Worm (Caenorhabditis elegans) whole organism, L2 larva: ENCODE measurements around the gene scl-1.

ENCODE experiments used
- C34F6.9 ChIP-seq: fragments of 150-350 bp; optimal IDR thresholded peaks from 2 replicates; lab custom pipeline; 2014; ENCODE audit warnings: missing biosample characterization, missing genetic modification characterization
- F13H6.1 ChIP-seq: sonication (generic microtip); optimal IDR thresholded peaks from 2 replicates; lab custom pipeline; 2016; ENCODE audit warnings: missing genetic modification characterization, missing compliant biosample characterization
- R02D3.7 ChIP-seq: fragments of 150-350 bp; optimal IDR thresholded peaks from 2 replicates; lab custom pipeline; 2014; ENCODE audit warnings: missing biosample characterization, missing genetic modification characterization
- Y55F3AM.14 ChIP-seq: fragments of 200-800 bp; sonication (Bioruptor generic); optimal IDR thresholded peaks from 2 replicates; lab custom pipeline; 2018; ENCODE audit warnings: mild to moderate bottlenecking, missing genetic modification characterization, missing compliant biosample characterization
- ZK546.5 ChIP-seq: sonication (generic microtip); optimal IDR thresholded peaks from 2 replicates; lab custom pipeline; 2017; ENCODE audit warnings: missing biosample characterization, missing genetic modification characterization
- alr-1 ChIP-seq: fragments of 150-350 bp; optimal IDR thresholded peaks from 2 replicates; lab custom pipeline; 2014; ENCODE audit warnings: missing biosample characterization, missing genetic modification characterization
- aly-2 ChIP-seq: fragments of 150-350 bp; optimal IDR thresholded peaks from 2 replicates; lab custom pipeline; 2014; ENCODE audit warnings: missing biosample characterization, missing genetic modification characterization
- ama-1 ChIP-seq: fragments of 150-350 bp; optimal IDR thresholded peaks from 2 replicates; lab custom pipeline; 2018; ENCODE audit warnings: inconsistent platforms
- ceh-16 ChIP-seq: fragments of 150-350 bp; optimal IDR thresholded peaks from 2 replicates; lab custom pipeline; 2014; ENCODE audit warnings: missing biosample characterization, missing genetic modification characterization
- crh-2 ChIP-seq: sonication (generic microtip); optimal IDR thresholded peaks from 2 replicates; lab custom pipeline; 2017; ENCODE audit warnings: missing biosample characterization, missing genetic modification characterization
- dmd-4 ChIP-seq: sonication (generic microtip); optimal IDR thresholded peaks from 2 replicates; lab custom pipeline; 2017; ENCODE audit warnings: missing biosample characterization, missing genetic modification characterization
- egl-27 ChIP-seq: sonication (generic microtip); optimal IDR thresholded peaks from 3 replicates; lab custom pipeline; 2017; ENCODE audit warnings: missing biosample characterization, missing genetic modification reagents, missing genetic modification characterization
- elt-1 ChIP-seq: fragments of 150-350 bp; optimal IDR thresholded peaks from 2 replicates; lab custom pipeline; 2014; ENCODE audit warnings: missing biosample characterization, missing genetic modification characterization
- fos-1 ChIP-seq: fragments of 150-350 bp; optimal IDR thresholded peaks from 2 replicates; lab custom pipeline; 2014; ENCODE audit warnings: missing biosample characterization, missing genetic modification characterization
- gmeb-1 ChIP-seq: fragments of 150-350 bp; optimal IDR thresholded peaks from 2 replicates; lab custom pipeline; 2014; ENCODE audit warnings: missing biosample characterization, missing genetic modification characterization
- lin-11 ChIP-seq: fragments of 150-350 bp; sonication (generic microtip); optimal IDR thresholded peaks from 2 replicates; lab custom pipeline; 2014; ENCODE audit warnings: missing biosample characterization, missing genetic modification characterization, inconsistent platforms, mixed read lengths
- lin-13 ChIP-seq: fragments of 150-350 bp; optimal IDR thresholded peaks from 2 replicates; lab custom pipeline; 2014; ENCODE audit warnings: missing biosample characterization, missing genetic modification reagents, missing genetic modification characterization
- lin-39 ChIP-seq: fragments of 150-350 bp; optimal IDR thresholded peaks from 2 replicates; lab custom pipeline; 2014; ENCODE audit warnings: missing biosample characterization, missing genetic modification reagents, missing genetic modification characterization
- lsy-2 ChIP-seq, 2 experiments: fragments of 150-350 bp in 1 of 2; sonication (generic microtip) in 1 of 2; optimal IDR thresholded peaks; 2 replicates each; lab custom pipeline; 2014 to 2017; ENCODE audit warnings: missing biosample characterization in 2 of 2, missing genetic modification characterization in 2 of 2
- mab-5 ChIP-seq: fragments of 150-350 bp; optimal IDR thresholded peaks from 2 replicates; lab custom pipeline; 2014; ENCODE audit warnings: missing biosample characterization, missing genetic modification characterization
- mbf-1 ChIP-seq: sonication (generic microtip); optimal IDR thresholded peaks from 2 replicates; lab custom pipeline; 2017; ENCODE audit warnings: missing biosample characterization, missing genetic modification characterization
- nhr-11 ChIP-seq: fragments of 150-350 bp; optimal IDR thresholded peaks from 2 replicates; lab custom pipeline; 2014; ENCODE audit warnings: missing biosample characterization, missing genetic modification characterization
- nhr-12 ChIP-seq: fragments of 150-350 bp; optimal IDR thresholded peaks from 2 replicates; lab custom pipeline; 2014; ENCODE audit warnings: missing biosample characterization, missing genetic modification characterization
- nhr-129 ChIP-seq: fragments of 150-350 bp; optimal IDR thresholded peaks from 2 replicates; lab custom pipeline; 2014; ENCODE audit warnings: missing biosample characterization, missing genetic modification characterization
- nhr-21 ChIP-seq: fragments of 150-350 bp; optimal IDR thresholded peaks from 2 replicates; lab custom pipeline; 2014; ENCODE audit warnings: missing biosample characterization, missing genetic modification characterization
- nhr-237 ChIP-seq: fragments of 150-350 bp; optimal IDR thresholded peaks from 2 replicates; lab custom pipeline; 2014; ENCODE audit warnings: missing biosample characterization, missing genetic modification characterization
- nhr-6 ChIP-seq: fragments of 150-350 bp; optimal IDR thresholded peaks from 2 replicates; lab custom pipeline; 2014; ENCODE audit warnings: missing biosample characterization, missing genetic modification characterization
- nhr-77 ChIP-seq: fragments of 150-350 bp; optimal IDR thresholded peaks from 2 replicates; lab custom pipeline; 2014; ENCODE audit warnings: missing biosample characterization, missing genetic modification characterization
- sem-4 ChIP-seq: fragments of 150-350 bp; optimal IDR thresholded peaks from 2 replicates; lab custom pipeline; 2014; ENCODE audit warnings: missing biosample characterization, missing genetic modification reagents, missing genetic modification characterization
- skn-1 ChIP-seq: sonication (generic microtip); optimal IDR thresholded peaks from 2 replicates; lab custom pipeline; 2017; ENCODE audit warnings: missing biosample characterization, missing genetic modification characterization
- sma-3 ChIP-seq: sonication (generic microtip); optimal IDR thresholded peaks from 2 replicates; lab custom pipeline; 2016; ENCODE audit warnings: missing genetic modification reagents, missing genetic modification characterization, missing compliant biosample characterization
- sma-9 ChIP-seq, 2 experiments: fragments of 150-350 bp in 1 of 2; sonication (generic microtip) in 1 of 2; optimal IDR thresholded peaks; 2 replicates each; lab custom pipeline; 2014 to 2016; ENCODE audit warnings: missing genetic modification characterization in 2 of 2, mild to moderate bottlenecking in 1 of 2, missing biosample characterization in 1 of 2, missing compliant biosample characterization in 1 of 2, missing genetic modification reagents in 1 of 2, moderate library complexity in 1 of 2
- snpc-4 ChIP-seq: fragments of 150-350 bp; optimal IDR thresholded peaks from 2 replicates; lab custom pipeline; 2014; ENCODE audit warnings: missing biosample characterization, missing genetic modification characterization
- unc-55 ChIP-seq: fragments of 150-350 bp; sonication (generic microtip); optimal IDR thresholded peaks from 3 replicates; lab custom pipeline; 2014; ENCODE audit warnings: missing biosample characterization, missing genetic modification reagents, missing genetic modification characterization
- unc-62 ChIP-seq: fragments of 150-350 bp; optimal IDR thresholded peaks from 2 replicates; lab custom pipeline; 2014; ENCODE audit warnings: missing biosample characterization, missing genetic modification reagents, missing genetic modification characterization
- zag-1 ChIP-seq: fragments of 150-350 bp; optimal IDR thresholded peaks from 2 replicates; lab custom pipeline; 2014; ENCODE audit warnings: missing biosample characterization, missing genetic modification characterization
- ztf-1 ChIP-seq: fragments of 200-800 bp; sonication (Bioruptor generic); conservative IDR thresholded peaks from 2 replicates; pipeline ENCODE4 v1.3.6; 2022; ENCODE audit warnings: missing genetic modification characterization, missing compliant biosample characterization
- ztf-4 ChIP-seq: fragments of 150-350 bp; optimal IDR thresholded peaks from 2 replicates; lab custom pipeline; 2014; ENCODE audit warnings: missing biosample characterization, missing genetic modification characterization

Gene scl-1

ce11 chrIV:13052568-13052967, 3.6 kb upstream of the scl-1 start, which contains the start of gene F49E11.7:
TSS of gene F49E11.7 (plus strand) at chrIV:13052868.
- no peak for TF ChIP-seq skn-1 (tag; lab: Kevin White, UChicago)
- no peak for TF ChIP-seq nhr-12 (tag; lab: Kevin White, UChicago)
- no peak for TF ChIP-seq lin-13 (GFP tag; lab: Kevin White, UChicago)
- TF ChIP-seq unc-55, result no peak
- no peak for TF ChIP-seq lin-39 (tag; lab: Kevin White, UChicago)
- TF ChIP-seq ztf-4, result no peak
- no peak for TF ChIP-seq Y55F3AM.14 (GFP tag; lab: Kevin White, UChicago)

ce11 chrIV:13057418-13057817, 1.3 kb downstream of the scl-1 start, which contains the start of gene scl-2:
TSS of gene scl-2 (plus strand) at chrIV:13057710.
- TF ChIP-seq nhr-77 (tag; lab: Kevin White, UChicago) (no peak), zag-1 (tag; lab: Kevin White, UChicago) (no peak), lin-11 (tag; lab: Kevin White, UChicago) (no peak), sma-9 (GFP tag; optimal IDR thresholded peaks at IDR 0.05; lab: Kevin White, UChicago) (peak; percentile 80), sma-9 (tag; optimal IDR thresholded peaks at IDR 0.05; lab: Kevin White, UChicago) (no peak), F13H6.1 (tag; lab: Kevin White, UChicago) (peak; percentile 12), ztf-4 (no peak), lin-39 (tag; lab: Kevin White, UChicago) (no peak), nhr-21 (tag; lab: Kevin White, UChicago) (no peak), aly-2 (tag; lab: Kevin White, UChicago) (no peak), egl-27 (peak; percentile 11), Y55F3AM.14 (GFP tag; lab: Kevin White, UChicago) (no peak), gmeb-1 (peak; percentile 46), alr-1 (tag; lab: Kevin White, UChicago) (no peak), skn-1 (tag; lab: Kevin White, UChicago) (peak; percentile 68), fos-1 (tag; lab: Kevin White, UChicago) (peak; percentile 98), unc-62 (no peak), nhr-129 (tag; lab: Kevin White, UChicago) (peak; percentile 30), R02D3.7 (tag; lab: Kevin White, UChicago) (no peak), C34F6.9 (tag; lab: Kevin White, UChicago) (no peak), lsy-2 (tag; optimal IDR thresholded peaks at IDR 0.05; lab: Kevin White, UChicago) (no peak), crh-2 (tag; lab: Kevin White, UChicago) (peak; percentile 54), elt-1 (tag; lab: Kevin White, UChicago) (no peak)

- TF ChIP-seq sma-3 (GFP tag; lab: Kevin White, UChicago) (no peak), ZK546.5 (no peak), nhr-77 (tag; lab: Kevin White, UChicago) (no peak), lin-39 (tag; lab: Kevin White, UChicago) (no peak), mbf-1 (tag; lab: Kevin White, UChicago) (no peak), aly-2 (tag; lab: Kevin White, UChicago) (no peak), elt-1 (tag; lab: Kevin White, UChicago) (no peak), R02D3.7 (tag; lab: Kevin White, UChicago) (no peak)
Observed at ce11 chrIV:13059284-13059683, 3.2 kb downstream of the scl-1 start, which contains the start of gene scl-3. TSS of gene scl-3 (plus strand) at chrIV:13059584.

ce11 chrIV:13063714-13064113, 7.6 kb downstream of the scl-1 start, which contains the start of gene scl-5:
TSS of gene scl-5 (plus strand) at chrIV:13064014.
- TF ChIP-seq sma-9 (GFP tag; optimal IDR thresholded peaks at IDR 0.05; lab: Kevin White, UChicago), result no peak
- TF ChIP-seq sma-9 (tag; optimal IDR thresholded peaks at IDR 0.05; lab: Kevin White, UChicago), result no peak
- TF ChIP-seq ama-1 (lab: Kevin White, UChicago), result no peak
- TF ChIP-seq ceh-16 (tag; lab: Kevin White, UChicago), result no peak
- no peak for TF ChIP-seq zag-1 (tag; lab: Kevin White, UChicago)
- TF ChIP-seq nhr-237 (tag; lab: Kevin White, UChicago), result no peak
- no peak for TF ChIP-seq snpc-4
- no peak for TF ChIP-seq mab-5
- TF ChIP-seq nhr-6 (tag; lab: Kevin White, UChicago), result no peak
- TF ChIP-seq egl-27, result no peak
- TF ChIP-seq mbf-1 (tag; lab: Kevin White, UChicago), result no peak
- TF ChIP-seq skn-1 (tag; lab: Kevin White, UChicago), result no peak
- TF ChIP-seq dmd-4 (tag; lab: Kevin White, UChicago), result no peak
- TF ChIP-seq lin-39 (tag; lab: Kevin White, UChicago), result no peak
- no peak for TF ChIP-seq nhr-11 (tag; lab: Kevin White, UChicago)
- TF ChIP-seq nhr-129 (tag; lab: Kevin White, UChicago), result no peak
- TF ChIP-seq sem-4 (tag; lab: Kevin White, UChicago), result no peak
- no peak for TF ChIP-seq F13H6.1 (tag; lab: Kevin White, UChicago)
- TF ChIP-seq ztf-1 (GFP tag; lab: Robert Waterston, UW), result no peak
- TF ChIP-seq crh-2 (tag; lab: Kevin White, UChicago), result no peak
